Worm (Caenorhabditis elegans): ENCODE results near the gene R11D1.13.

DNA sequence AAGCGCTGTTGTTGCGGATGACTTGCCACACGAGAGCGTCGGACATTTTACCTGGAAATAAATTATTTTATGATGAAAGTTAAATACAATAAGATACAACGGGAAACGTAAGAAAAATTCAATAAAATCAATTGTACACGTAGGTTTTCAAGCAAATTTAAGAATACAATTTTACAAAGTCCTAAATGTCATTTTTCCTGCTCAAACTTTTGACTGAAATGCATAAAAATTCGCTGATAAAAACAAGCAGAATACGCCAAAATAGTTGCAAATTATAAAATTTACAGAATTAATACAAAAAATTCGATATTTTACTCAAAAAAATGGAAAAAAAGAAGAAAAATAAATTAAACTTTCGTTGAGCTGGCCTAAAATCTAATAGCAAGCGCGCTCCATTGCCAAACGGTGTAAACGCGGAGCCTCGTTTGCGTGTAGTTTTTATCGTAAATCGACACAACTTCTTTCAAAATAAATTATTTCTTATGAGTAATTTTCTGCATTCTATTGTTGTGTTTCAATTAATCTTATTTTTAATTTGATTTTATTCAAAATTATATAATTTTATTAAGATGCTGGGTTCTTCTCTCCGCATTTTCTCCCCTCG is 1.2 kb downstream of the R11D1.13 start, which contains the start of the genes rpl-28 and mrpl-49:
- peak; percentile 15 for TF ChIP-seq him-1 (tag; optimal IDR thresholded peaks at IDR 0.05)
- no peak for TF ChIP-seq dao-5 (tag; optimal IDR thresholded peaks at IDR 0.05)
- TF ChIP-seq W03F9.2 (tag; optimal IDR thresholded peaks at IDR 0.05): peak; percentile 93
